Fruit fly (Drosophila melanogaster) whole organism, wandering third instar larva: ENCODE measurements around the gene gry.

Experiments
- Abd-B ChIP-seq: fragments of >200 bp; optimal IDR thresholded peaks from 2 replicates; lab custom pipeline; 2017; ENCODE audit warnings: missing biosample characterization, missing genetic modification characterization
- CrebA ChIP-seq: fragments of 200-800 bp; sonication (Bioruptor generic); optimal IDR thresholded peaks from 2 replicates; lab custom pipeline; 2016; ENCODE audit warnings: missing biosample characterization, mild to moderate bottlenecking, missing genetic modification characterization, borderline replicate concordance
- Dif ChIP-seq: fragments of 200-275, 200-300 bp; sonication (Bioruptor generic); optimal IDR thresholded peaks from 2 replicates; lab custom pipeline; 2018; ENCODE audit warnings: missing biosample characterization, missing genetic modification characterization; ENCODE audit not compliant: partially characterized antibody
- GATAd ChIP-seq: sonication (Bioruptor generic); optimal IDR thresholded peaks from 2 replicates; lab custom pipeline; 2016; ENCODE audit warnings: missing biosample characterization, missing genetic modification characterization
- HLH106 ChIP-seq: fragments of 200-800 bp; optimal IDR thresholded peaks from 3 replicates; lab custom pipeline; 2019; ENCODE audit warnings: missing biosample characterization, mild to moderate bottlenecking, missing genetic modification characterization, moderate library complexity
- Hnf4 ChIP-seq: fragments of 200-800 bp; sonication (Bioruptor generic); optimal IDR thresholded peaks from 2 replicates; lab custom pipeline; 2016; ENCODE audit warnings: missing biosample characterization, mild to moderate bottlenecking, missing genetic modification characterization
- Hr78 ChIP-seq: fragments of >200 bp; optimal IDR thresholded peaks from 2 replicates; lab custom pipeline; 2017; ENCODE audit warnings: missing biosample characterization, missing genetic modification characterization
- Hr83 ChIP-seq: fragments of 200-300 bp; sonication (Bioruptor generic); optimal IDR thresholded peaks from 2 replicates; lab custom pipeline; 2016; ENCODE audit warnings: missing biosample characterization, mild to moderate bottlenecking, missing genetic modification characterization, moderate library complexity; ENCODE audit not compliant: poor library complexity, severe bottlenecking
- Jra ChIP-seq: sonication (Bioruptor generic); optimal IDR thresholded peaks from 2 replicates; lab custom pipeline; 2016; ENCODE audit warnings: missing biosample characterization, missing genetic modification characterization
- Mio ChIP-seq: sonication (Bioruptor generic); optimal IDR thresholded peaks from 2 replicates; lab custom pipeline; 2016; ENCODE audit warnings: missing biosample characterization, missing genetic modification characterization
- Myc ChIP-seq: fragments of >200 bp; optimal IDR thresholded peaks from 2 replicates; lab custom pipeline; 2017
- N ChIP-seq: fragments of >200 bp; optimal IDR thresholded peaks from 2 replicates; lab custom pipeline; 2018; ENCODE audit warnings: missing biosample characterization, missing external identifiers, missing genetic modification characterization
- OdsH ChIP-seq: fragments of 200-800 bp; sonication (Bioruptor generic); optimal IDR thresholded peaks from 2 replicates; lab custom pipeline; 2016; ENCODE audit warnings: missing biosample characterization, mild to moderate bottlenecking, missing genetic modification characterization
- Rel ChIP-seq, 2 experiments: fragments of 200-800 bp; sonication (Bioruptor generic) in 1 of 2; optimal IDR thresholded peaks; 2 replicates in 1 of 2; 3 replicates in 1 of 2; lab custom pipeline; 2016 to 2019; ENCODE audit warnings: mild to moderate bottlenecking in 2 of 2, missing biosample characterization in 2 of 2, missing genetic modification characterization in 2 of 2, moderate library complexity in 1 of 2
- Sp1 ChIP-seq: fragments of 200-800 bp; sonication (Bioruptor generic); optimal IDR thresholded peaks from 3 replicates; lab custom pipeline; 2019; ENCODE audit warnings: missing biosample characterization, mild to moderate bottlenecking, missing genetic modification characterization, moderate library complexity
- Vsx2 ChIP-seq: fragments of 200-300, 225-300 bp; sonication (Bioruptor generic); optimal IDR thresholded peaks from 2 replicates; lab custom pipeline; 2018; ENCODE audit warnings: missing biosample characterization, missing genetic modification characterization; ENCODE audit not compliant: partially characterized antibody
- br ChIP-seq: fragments of 200-800 bp; sonication (Bioruptor generic); optimal IDR thresholded peaks from 2 replicates; lab custom pipeline; 2016; ENCODE audit warnings: missing biosample characterization, missing genetic modification characterization
- brk ChIP-seq: fragments of 200-800 bp; sonication (Bioruptor generic); optimal IDR thresholded peaks from 2 replicates; lab custom pipeline; 2016; ENCODE audit warnings: missing biosample characterization, mild to moderate bottlenecking, missing genetic modification characterization
- dl ChIP-seq, 2 experiments: fragments of 175-275, 200-275 bp in 1 of 2; fragments of 200-275 bp in 1 of 2; sonication (Bioruptor generic); optimal IDR thresholded peaks; lab custom pipeline; 2018; ENCODE audit warnings: mild to moderate bottlenecking in 2 of 2, missing biosample characterization in 2 of 2, missing genetic modification characterization in 2 of 2, moderate library complexity in 2 of 2; ENCODE audit not compliant: partially characterized antibody in 2 of 2, insufficient read depth in 1 of 2
- dmrt93B ChIP-seq: fragments of 200-800 bp; sonication (Bioruptor generic); optimal IDR thresholded peaks from 2 replicates; lab custom pipeline; 2018; ENCODE audit warnings: missing biosample characterization, mild to moderate bottlenecking, missing genetic modification characterization
- dsf ChIP-seq: sonication (Bioruptor generic); optimal IDR thresholded peaks from 2 replicates; lab custom pipeline; 2016; ENCODE audit warnings: missing biosample characterization, missing genetic modification characterization, borderline replicate concordance
- ey ChIP-seq: fragments of 200-800 bp; sonication (Bioruptor generic); optimal IDR thresholded peaks from 2 replicates; lab custom pipeline; 2016; ENCODE audit warnings: missing biosample characterization, missing genetic modification characterization
- foxo ChIP-seq, 2 experiments: fragments of 200-800 bp; sonication (Bioruptor generic); optimal IDR thresholded peaks; 2 replicates in 1 of 2; 3 replicates in 1 of 2; lab custom pipeline; 2016 to 2017; ENCODE audit warnings: missing biosample characterization in 2 of 2, missing genetic modification characterization in 2 of 2
- fru ChIP-seq: fragments of 200-800 bp; sonication (Bioruptor generic); optimal IDR thresholded peaks from 3 replicates; lab custom pipeline; 2016; ENCODE audit warnings: missing biosample characterization, mild to moderate bottlenecking, missing genetic modification characterization
- h ChIP-seq: fragments of 200-800 bp; sonication (Bioruptor generic); optimal IDR thresholded peaks from 3 replicates; lab custom pipeline; 2016; ENCODE audit warnings: missing biosample characterization, mild to moderate bottlenecking, missing genetic modification characterization
- jim ChIP-seq: fragments of 175-275, 200-325 bp; sonication (Bioruptor generic); optimal IDR thresholded peaks from 2 replicates; lab custom pipeline; 2016; ENCODE audit warnings: missing biosample characterization, mild to moderate bottlenecking, missing genetic modification characterization
- lola ChIP-seq: fragments of >200 bp; optimal IDR thresholded peaks from 2 replicates; lab custom pipeline; 2017; ENCODE audit warnings: missing biosample characterization, missing genetic modification characterization
- pan ChIP-seq: fragments of >200 bp; optimal IDR thresholded peaks from 2 replicates; lab custom pipeline; 2017
- psq ChIP-seq: fragments of 200-800 bp; sonication (Bioruptor generic); optimal IDR thresholded peaks from 3 replicates; lab custom pipeline; 2017; ENCODE audit warnings: missing biosample characterization, mild to moderate bottlenecking, missing genetic modification characterization, moderate library complexity
- sage ChIP-seq: fragments of 200-800 bp; sonication (Bioruptor generic); optimal IDR thresholded peaks from 2 replicates; lab custom pipeline; 2016; ENCODE audit warnings: missing biosample characterization, mild to moderate bottlenecking, missing genetic modification characterization
- sv ChIP-seq: fragments of 200-800 bp; sonication (Bioruptor generic); optimal IDR thresholded peaks from 3 replicates; lab custom pipeline; 2016; ENCODE audit warnings: missing biosample characterization, missing genetic modification characterization
- usp ChIP-seq: fragments of >200 bp; optimal IDR thresholded peaks from 2 replicates; lab custom pipeline; 2017; ENCODE audit warnings: missing biosample characterization, missing genetic modification characterization
- woc ChIP-seq: sonication (Bioruptor generic); optimal IDR thresholded peaks from 2 replicates; lab custom pipeline; 2016; ENCODE audit warnings: missing biosample characterization, mild to moderate bottlenecking, missing genetic modification characterization

gry gene

DNA sequence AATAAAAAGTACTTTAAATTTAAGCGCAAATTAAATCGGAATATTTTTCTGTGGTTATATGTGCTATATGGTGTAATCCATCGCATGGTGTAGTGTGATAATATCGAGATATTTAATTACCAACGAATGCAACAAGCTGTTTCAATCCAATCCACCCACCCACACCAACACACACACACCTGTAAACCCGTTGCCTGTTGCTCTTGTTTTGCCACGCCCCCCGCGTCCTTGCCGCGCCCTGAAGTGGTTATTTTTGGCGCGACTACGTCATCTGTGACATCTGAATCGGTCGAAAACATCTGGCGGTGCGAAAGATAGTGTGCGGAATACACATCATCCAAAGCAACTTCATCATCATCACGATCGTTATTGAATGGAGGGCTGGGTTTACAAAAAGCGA lies 33.5 kb upstream of the gry start:
- TF ChIP-seq Hr83 (no peak), sage (GFP tag; lab: Kevin White, UChicago) (no peak), Dif (peak; percentile 13)

DNA sequence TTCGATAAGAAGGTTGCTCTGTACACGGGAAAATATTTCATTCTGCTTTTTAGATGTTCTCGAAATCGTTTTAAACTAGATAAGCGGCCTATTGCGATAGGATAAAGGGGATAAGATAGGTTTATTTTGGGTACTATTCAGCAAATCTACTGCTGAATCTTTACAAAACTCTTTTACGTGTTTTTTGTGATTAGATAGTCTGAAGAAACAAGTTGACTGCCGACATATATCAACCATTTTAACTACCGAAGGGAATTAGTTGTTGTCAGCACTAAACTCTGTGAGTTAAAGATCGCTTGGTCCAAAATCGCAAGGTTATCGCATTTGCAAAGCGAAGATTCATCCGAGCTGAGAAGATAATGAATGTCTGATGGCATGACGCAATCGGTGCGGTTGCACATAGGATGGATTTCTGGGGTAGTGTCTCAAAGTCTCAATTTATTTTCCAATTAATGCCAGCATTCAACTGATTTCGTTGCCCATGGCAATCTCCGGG lies 32.6 kb upstream of the gry start, which contains the start of gene Asciz:
Gene Asciz, minus strand, starts transcription at position 51 of the 496 bp plus-strand sequence.
- no peak for TF ChIP-seq psq (GFP tag; lab: Kevin White, UChicago)

DNA sequence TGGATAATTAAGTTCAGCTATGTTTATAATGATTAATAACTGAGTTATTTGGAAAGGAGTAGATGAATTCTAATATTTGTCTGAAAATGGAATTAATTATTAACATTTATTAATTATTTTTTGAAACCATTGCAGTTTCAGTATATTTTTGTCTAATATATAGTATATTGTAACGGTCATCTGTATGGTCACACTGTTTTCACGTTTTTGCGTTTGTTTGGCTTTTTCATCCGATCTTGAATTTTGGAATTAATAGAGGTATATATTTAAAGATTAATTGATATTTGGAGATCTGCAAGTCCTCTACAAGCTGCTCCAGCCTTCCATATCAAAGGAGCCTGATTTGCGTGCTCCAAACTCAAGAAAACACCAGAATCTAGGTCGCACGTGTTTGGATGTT lies 29.8 kb upstream of the gry start, which contains the start of the genes CG32278 and CG32281:
Gene CG32278, plus strand, starts transcription at position 180 of the 400 bp plus-strand sequence.
Gene CG32281, plus strand, starts transcription at position 269 of the 400 bp plus-strand sequence.
- TF ChIP-seq OdsH (no peak), Myc (lab: Kevin White, UChicago) (no peak), dsf (GFP tag; lab: Kevin White, UChicago) (no peak), Rel (GFP tag; optimal IDR thresholded peaks at IDR 0.05; lab: Kevin White, UChicago) (no peak), Rel (tag; optimal IDR thresholded peaks at IDR 0.05; lab: Kevin White, UChicago) (no peak), CrebA (no peak), Abd-B (GFP tag; lab: Kevin White, UChicago) (no peak), Dif (no peak), psq (GFP tag; lab: Kevin White, UChicago) (no peak)

DNA sequence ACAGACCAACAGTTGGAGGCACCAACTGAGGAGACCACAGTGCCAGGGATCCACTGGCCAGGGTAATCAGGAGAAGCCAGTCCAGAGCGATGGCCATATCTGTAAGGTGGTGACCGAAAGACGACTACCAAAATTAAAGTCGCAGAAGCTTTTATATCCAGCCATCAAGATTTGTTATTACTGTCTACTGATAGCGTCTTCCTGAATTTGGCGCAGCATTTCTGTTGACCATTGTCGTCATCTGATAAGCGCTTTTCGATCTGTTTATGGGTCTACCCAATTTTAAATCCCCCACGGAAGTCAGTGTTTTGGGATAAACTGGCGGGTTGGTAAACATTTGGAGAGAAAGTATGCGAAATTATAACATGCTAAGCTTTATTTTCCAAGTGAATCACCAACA lies 26.4 kb upstream of the gry start, which contains the start of gene CG14963:
Gene CG14963, minus strand, starts transcription at position 101 of the 400 bp plus-strand sequence.
- TF ChIP-seq Hnf4 (GFP tag; lab: Kevin White, UChicago), result no peak

DNA sequence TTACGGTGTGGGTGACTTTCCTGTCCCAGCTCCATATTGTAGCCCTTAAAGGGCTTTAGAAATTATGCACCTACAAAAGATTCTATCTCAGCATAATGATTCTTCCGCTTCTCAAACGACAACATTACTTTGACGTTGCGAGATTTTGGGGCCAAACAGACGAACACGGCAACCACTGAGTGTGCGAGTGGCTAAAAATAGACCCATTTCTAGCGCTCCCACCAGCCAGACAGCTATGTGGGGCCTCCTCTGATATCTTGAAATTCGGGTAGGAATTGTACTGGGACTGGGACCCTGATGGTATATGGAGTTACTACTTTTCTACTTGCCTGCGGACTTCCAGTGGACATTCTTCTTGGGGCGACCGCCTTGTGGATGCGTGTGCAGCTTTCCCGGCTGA lies 21.0 kb upstream of the gry start:
- TF ChIP-seq fru (GFP tag; lab: Kevin White, UChicago), result no peak
- TF ChIP-seq psq (GFP tag; lab: Kevin White, UChicago), result no peak
- TF ChIP-seq Hnf4 (GFP tag; lab: Kevin White, UChicago), result no peak
- TF ChIP-seq dl (GFP tag; optimal IDR thresholded peaks at IDR 0.05; lab: Kevin White, UChicago; ENCODE audit: insufficient read depth in 1 of 2, partially characterized antibody in 2 of 2), result no peak
- TF ChIP-seq N (GFP tag; lab: Kevin White, UChicago), result no peak
- TF ChIP-seq dsf (GFP tag; lab: Kevin White, UChicago), result no peak
- no peak for TF ChIP-seq Sp1 (GFP tag; lab: Kevin White, UChicago)
- no peak for TF ChIP-seq brk
- no peak for TF ChIP-seq Rel (GFP tag; optimal IDR thresholded peaks at IDR 0.05; lab: Kevin White, UChicago)
- TF ChIP-seq Rel (tag; optimal IDR thresholded peaks at IDR 0.05; lab: Kevin White, UChicago), result no peak
- TF ChIP-seq usp (GFP tag; lab: Kevin White, UChicago), result no peak
- no peak for TF ChIP-seq woc (GFP tag; lab: Kevin White, UChicago)

DNA sequence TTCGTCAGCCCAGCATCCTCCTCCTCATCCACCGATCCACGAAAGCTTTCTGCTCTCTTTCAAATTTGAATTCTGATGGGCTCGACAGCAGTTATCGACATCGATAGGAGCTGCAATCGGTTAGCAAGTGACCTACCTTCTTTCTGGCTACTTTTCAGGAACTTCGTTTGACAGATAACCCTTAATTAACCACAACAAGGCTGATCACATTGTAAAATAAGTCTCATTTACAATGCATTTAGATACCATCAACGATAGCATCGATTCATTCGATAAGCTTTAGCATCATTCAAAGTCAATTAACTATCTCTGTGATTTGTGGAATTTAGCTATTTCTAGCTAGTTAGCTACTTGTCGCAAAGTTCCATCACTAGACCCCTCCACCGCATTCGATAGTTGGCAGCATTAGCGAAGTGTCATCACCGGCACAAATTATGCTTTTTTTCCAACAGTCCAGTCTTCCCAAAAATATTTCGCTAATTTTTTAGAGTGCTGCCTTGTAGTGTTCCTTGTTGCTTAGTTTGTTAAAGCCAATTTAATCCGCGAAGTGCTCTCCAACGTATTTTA lies 20.3 kb upstream of the gry start, which contains the start of the genes MnM and Girdin:
Gene MnM, minus strand, starts transcription at position 51 of the 567 bp plus-strand sequence.
Gene Girdin, plus strand, starts transcription at position 401 of the 567 bp plus-strand sequence.
- no peak for TF ChIP-seq dsf (GFP tag; lab: Kevin White, UChicago)
- TF ChIP-seq psq (GFP tag; lab: Kevin White, UChicago), result no peak
- TF ChIP-seq sage (GFP tag; lab: Kevin White, UChicago), result no peak
- TF ChIP-seq Myc (lab: Kevin White, UChicago), result peak; percentile 94
- TF ChIP-seq Abd-B (GFP tag; lab: Kevin White, UChicago), result no peak
- no peak for TF ChIP-seq h
- TF ChIP-seq Mio, result no peak
- peak; percentile 70 for TF ChIP-seq fru (GFP tag; lab: Kevin White, UChicago)
- TF ChIP-seq usp (GFP tag; lab: Kevin White, UChicago), result no peak
- TF ChIP-seq lola (GFP tag; lab: Kevin White, UChicago), result no peak
- TF ChIP-seq Vsx2, result no peak
- TF ChIP-seq OdsH, result peak; percentile 55
- no peak for TF ChIP-seq jim (GFP tag; lab: Kevin White, UChicago)
- TF ChIP-seq Hnf4 (GFP tag; lab: Kevin White, UChicago), result no peak
- TF ChIP-seq foxo (GFP tag; optimal IDR thresholded peaks at IDR 0.05; lab: Kevin White, UChicago), result peak in 1 of 2 experiments; percentile 82
- peak; percentile 67 for TF ChIP-seq sv (GFP tag; lab: Kevin White, UChicago)
- TF ChIP-seq Jra (GFP tag; lab: Kevin White, UChicago), result no peak
- no peak for TF ChIP-seq Dif
- TF ChIP-seq dmrt93B (GFP tag; lab: Kevin White, UChicago), result peak; percentile 19
- no peak for TF ChIP-seq Rel (GFP tag; optimal IDR thresholded peaks at IDR 0.05; lab: Kevin White, UChicago)
- no peak for TF ChIP-seq Rel (tag; optimal IDR thresholded peaks at IDR 0.05; lab: Kevin White, UChicago)
- TF ChIP-seq Hr78 (GFP tag; lab: Kevin White, UChicago), result no peak
- TF ChIP-seq ey (GFP tag; lab: Kevin White, UChicago), result peak; percentile 69
- TF ChIP-seq br, result peak; percentile 73
- peak; percentile 65 for TF ChIP-seq HLH106
- TF ChIP-seq woc (GFP tag; lab: Kevin White, UChicago), result peak; percentile 89
- TF ChIP-seq GATAd (GFP tag; lab: Kevin White, UChicago), result peak; percentile 12
- TF ChIP-seq Hr83, result peak; percentile 57
- no peak for TF ChIP-seq pan (lab: Kevin White, UChicago)
